Fruit fly (Drosophila melanogaster) whole organism, embryonic: Measurements from ENCODE around the gene CG14400.

Source experiments
- CG10543 ChIP-seq: fragments of 200-800 bp; sonication (Bioruptor generic); optimal IDR thresholded peaks from 3 replicates; lab custom pipeline; 2017; ENCODE audit warnings: missing biosample characterization, mild to moderate bottlenecking, missing genetic modification characterization, moderate library complexity
- CG12071 ChIP-seq: fragments of 200-800 bp; sonication (Bioruptor generic); optimal IDR thresholded peaks from 3 replicates; lab custom pipeline; 2018; ENCODE audit warnings: missing biosample characterization, mild to moderate bottlenecking, missing genetic modification characterization
- CG12391 ChIP-seq: fragments of 200-800 bp; sonication (Bioruptor generic); optimal IDR thresholded peaks from 3 replicates; lab custom pipeline; 2018; ENCODE audit warnings: missing biosample characterization, mild to moderate bottlenecking, missing genetic modification characterization, moderate library complexity
- CG15073 ChIP-seq: fragments of 200-800 bp; sonication (Bioruptor generic); optimal IDR thresholded peaks from 2 replicates; lab custom pipeline; 2016; ENCODE audit warnings: missing biosample characterization, missing genetic modification characterization
- CG15696 ChIP-seq: fragments of 200-800 bp; sonication (Bioruptor generic); optimal IDR thresholded peaks from 2 replicates; lab custom pipeline; 2019; ENCODE audit warnings: missing biosample characterization, mild to moderate bottlenecking, missing genetic modification characterization, moderate library complexity
- CG1832 ChIP-seq: fragments of 200-800 bp; sonication (Bioruptor generic); optimal IDR thresholded peaks from 2 replicates; lab custom pipeline; 2017; ENCODE audit warnings: missing biosample characterization, mild to moderate bottlenecking, missing genetic modification characterization, inconsistent platforms
- CG2678 ChIP-seq: fragments of 200-800 bp; sonication (Bioruptor generic); optimal IDR thresholded peaks from 3 replicates; lab custom pipeline; 2019; ENCODE audit warnings: missing biosample characterization, mild to moderate bottlenecking, missing genetic modification characterization, moderate library complexity
- CG2712 ChIP-seq: fragments of 200-800 bp; optimal IDR thresholded peaks from 3 replicates; lab custom pipeline; 2019; ENCODE audit warnings: missing biosample characterization, mild to moderate bottlenecking, missing genetic modification characterization, moderate library complexity
- CG2875 ChIP-seq: fragments of 200-800 bp; sonication (Bioruptor generic); optimal IDR thresholded peaks from 2 replicates; lab custom pipeline; 2017; ENCODE audit warnings: missing biosample characterization, mild to moderate bottlenecking, missing genetic modification characterization, missing genetic modification reagents
- CG30020 ChIP-seq: fragments of 200-800 bp; optimal IDR thresholded peaks from 2 replicates; lab custom pipeline; 2019; ENCODE audit warnings: missing biosample characterization, mild to moderate bottlenecking, missing genetic modification characterization, moderate library complexity
- CG30403 ChIP-seq: fragments of 200-800 bp; sonication (Bioruptor generic); optimal IDR thresholded peaks from 3 replicates; lab custom pipeline; 2016; ENCODE audit warnings: missing biosample characterization, missing genetic modification characterization
- CG6813 ChIP-seq: fragments of 200-800 bp; sonication (Bioruptor generic); optimal IDR thresholded peaks from 2 replicates; lab custom pipeline; 2017; ENCODE audit warnings: missing biosample characterization, missing genetic modification characterization, mild to moderate bottlenecking, moderate library complexity, missing genetic modification reagents
- D19B ChIP-seq: fragments of 200-800 bp; sonication (Bioruptor generic); optimal IDR thresholded peaks from 2 replicates; lab custom pipeline; 2017; ENCODE audit warnings: missing biosample characterization, mild to moderate bottlenecking, missing genetic modification characterization
- Dbx ChIP-seq: fragments of 200-800 bp; sonication (Bioruptor generic); IDR thresholded peaks from 3 replicates; pipeline ENCODE4 v1.3.6; 2022; ENCODE audit warnings: missing biosample characterization, missing genetic modification characterization
- Ets65A ChIP-seq: fragments of 200-800 bp; sonication (Bioruptor generic); peaks from one replicate; lab custom pipeline; 2016; ENCODE audit warnings: missing biosample characterization, missing genetic modification characterization
- Hey ChIP-seq: fragments of 200-800 bp; sonication (Bioruptor generic); optimal IDR thresholded peaks from 3 replicates; lab custom pipeline; 2018; ENCODE audit warnings: missing biosample characterization, mild to moderate bottlenecking, missing genetic modification characterization
- HmgZ ChIP-seq: fragments of 200-800 bp; sonication (Bioruptor generic); optimal IDR thresholded peaks from 2 replicates; lab custom pipeline; 2018; ENCODE audit warnings: missing biosample characterization, mild to moderate bottlenecking, missing genetic modification characterization
- Lhr ChIP-seq: fragments of 200-800 bp; sonication (Bioruptor generic); optimal IDR thresholded peaks from 3 replicates; lab custom pipeline; 2017; ENCODE audit warnings: mild to moderate bottlenecking, missing biosample characterization, missing genetic modification reagents, missing genetic modification characterization
- Nf-YA ChIP-seq: fragments of 200-800 bp; sonication (Bioruptor generic); IDR thresholded peaks from 2 replicates; pipeline ENCODE4 v1.3.6; 2022; ENCODE audit warnings: missing biosample characterization, missing genetic modification characterization
- Nf-YC ChIP-seq: fragments of 200-800 bp; optimal IDR thresholded peaks from 3 replicates; lab custom pipeline; 2019; ENCODE audit warnings: missing biosample characterization, mild to moderate bottlenecking, missing genetic modification characterization, moderate library complexity
- Pdp1 ChIP-seq, 2 experiments: fragments of 200-800 bp; sonication (Bioruptor generic); optimal IDR thresholded peaks; 3 replicates each; lab custom pipeline; 2016; ENCODE audit warnings: missing biosample characterization in 2 of 2, missing genetic modification characterization in 2 of 2, mild to moderate bottlenecking in 1 of 2, moderate library complexity in 1 of 2
- Rfx ChIP-seq: fragments of 200-800 bp; sonication (Bioruptor generic); IDR thresholded peaks from 2 replicates; pipeline ENCODE4 v1.3.6; 2022; ENCODE audit warnings: missing biosample characterization, missing genetic modification characterization
- Scr ChIP-seq: fragments of 200-800 bp; sonication (Bioruptor generic); IDR thresholded peaks from 2 replicates; pipeline ENCODE4 v1.3.6; 2022; ENCODE audit warnings: missing biosample characterization, missing genetic modification characterization; ENCODE audit not compliant: partially characterized antibody
- Six4 ChIP-seq: fragments of 200-800 bp; sonication (Bioruptor generic); optimal IDR thresholded peaks from 2 replicates; lab custom pipeline; 2016; ENCODE audit warnings: missing biosample characterization, missing genetic modification characterization
- Sry-β ChIP-seq: fragments of 200-800 bp; sonication (Bioruptor generic); optimal IDR thresholded peaks from 2 replicates; lab custom pipeline; 2018; ENCODE audit warnings: missing biosample characterization, mild to moderate bottlenecking, missing genetic modification characterization, moderate library complexity
- Ssrp ChIP-seq: fragments of 200-800 bp; sonication (Bioruptor generic); optimal IDR thresholded peaks from 2 replicates; lab custom pipeline; 2018; ENCODE audit warnings: missing biosample characterization, mild to moderate bottlenecking, missing genetic modification characterization, moderate library complexity
- Stat92E ChIP-seq, 3 experiments: fragments of >200 bp in 2 of 3; fragments of 200-800 bp in 1 of 3; sonication (Bioruptor generic) in 1 of 3; optimal IDR thresholded peaks; 2 replicates each; lab custom pipeline; 2017 to 2019; ENCODE audit warnings: missing biosample characterization in 3 of 3, missing genetic modification characterization in 3 of 3, mild to moderate bottlenecking in 1 of 3, moderate library complexity in 1 of 3
- Xrp1 ChIP-seq: fragments of 200-800 bp; sonication (Bioruptor generic); IDR thresholded peaks from 2 replicates; pipeline ENCODE4 v1.3.6; 2022; ENCODE audit warnings: missing biosample characterization, missing genetic modification characterization
- al ChIP-seq: fragments of 200-800 bp; sonication (Bioruptor generic); IDR thresholded peaks from 2 replicates; pipeline ENCODE4 v1.3.6; 2022; ENCODE audit warnings: missing biosample characterization, missing genetic modification characterization
- dmrt11E ChIP-seq: fragments of 200-800 bp; sonication (Bioruptor generic); optimal IDR thresholded peaks from 3 replicates; lab custom pipeline; 2018; ENCODE audit warnings: missing biosample characterization, mild to moderate bottlenecking, missing genetic modification characterization, moderate library complexity
- fd96Cb ChIP-seq: fragments of 200-800 bp; sonication (Bioruptor generic); optimal IDR thresholded peaks from 2 replicates; lab custom pipeline; 2018; ENCODE audit warnings: missing biosample characterization, mild to moderate bottlenecking, missing genetic modification characterization, moderate library complexity
- gce ChIP-seq: fragments of 200-800 bp; sonication (Bioruptor generic); IDR thresholded peaks from 3 replicates; pipeline ENCODE4 v1.3.6; 2022; ENCODE audit warnings: missing biosample characterization, missing genetic modification characterization
- insv ChIP-seq, 2 experiments: fragments of 200-800 bp; sonication (Bioruptor generic); optimal IDR thresholded peaks; 3 replicates each; lab custom pipeline; 2016 to 2018; ENCODE audit warnings: missing biosample characterization in 2 of 2, missing genetic modification characterization in 2 of 2
- klu ChIP-seq: fragments of 200-800 bp; sonication (Bioruptor generic); IDR thresholded peaks from 2 replicates; pipeline ENCODE4 v1.3.6; 2022; ENCODE audit warnings: missing biosample characterization, missing genetic modification characterization
- nmo ChIP-seq: fragments of 200-800 bp; sonication (Bioruptor generic); optimal IDR thresholded peaks from 2 replicates; lab custom pipeline; 2018; ENCODE audit warnings: missing biosample characterization, mild to moderate bottlenecking, missing genetic modification characterization, moderate library complexity
- pan ChIP-seq, 4 experiments: fragments of >200 bp in 3 of 4; fragments of 200-800 bp in 1 of 4; sonication (Bioruptor generic) in 1 of 4; optimal IDR thresholded peaks in 3 of 4; IDR thresholded peaks in 1 of 4; 2 replicates each; pipeline versions ENCODE4 v1.3.6 to Lab custom; 2017 to 2022; ENCODE audit warnings: missing biosample characterization in 2 of 4, missing genetic modification characterization in 2 of 4, mixed read lengths in 1 of 4
- phol ChIP-seq: fragments of 200-800 bp; sonication (Bioruptor generic); optimal IDR thresholded peaks from 3 replicates; lab custom pipeline; 2018; ENCODE audit warnings: missing biosample characterization, mild to moderate bottlenecking, missing genetic modification characterization, moderate library complexity
- pros ChIP-seq: fragments of 200-800 bp; sonication (Bioruptor generic); optimal IDR thresholded peaks from 3 replicates; lab custom pipeline; 2019; ENCODE audit warnings: missing biosample characterization, mild to moderate bottlenecking, missing genetic modification characterization, moderate library complexity
- sd ChIP-seq: fragments of 200-800 bp; sonication (Bioruptor generic); optimal IDR thresholded peaks from 3 replicates; lab custom pipeline; 2018; ENCODE audit warnings: missing biosample characterization, mild to moderate bottlenecking, missing genetic modification characterization, moderate library complexity
- slou ChIP-seq: fragments of 200-800 bp; sonication (Bioruptor generic); optimal IDR thresholded peaks from 3 replicates; lab custom pipeline; 2016; ENCODE audit warnings: missing biosample characterization, missing genetic modification characterization
- so ChIP-seq: fragments of 200-800 bp; sonication (Bioruptor generic); IDR thresholded peaks from 3 replicates; pipeline ENCODE4 v1.3.6; 2022; ENCODE audit warnings: missing biosample characterization, missing genetic modification characterization
- tna ChIP-seq: fragments of 200-800 bp; sonication (Bioruptor generic); IDR thresholded peaks from 2 replicates; pipeline ENCODE4 v1.3.6; 2022; ENCODE audit warnings: missing biosample characterization, missing genetic modification characterization; ENCODE audit not compliant: partially characterized antibody
- unpg ChIP-seq: fragments of 200-800 bp; sonication (Bioruptor generic); optimal IDR thresholded peaks from 3 replicates; lab custom pipeline; 2018; ENCODE audit warnings: missing biosample characterization, mild to moderate bottlenecking, missing genetic modification characterization, moderate library complexity
- vnd ChIP-seq: fragments of 200-800 bp; sonication (Bioruptor generic); IDR thresholded peaks from 3 replicates; pipeline ENCODE4 v1.3.6; 2022; ENCODE audit warnings: missing biosample characterization, missing genetic modification characterization; ENCODE audit not compliant: partially characterized antibody
- zfh2 ChIP-seq: fragments of 200-800 bp; sonication (Bioruptor generic); optimal IDR thresholded peaks from 2 replicates; lab custom pipeline; 2016; ENCODE audit warnings: missing biosample characterization, missing genetic modification characterization

CG14400 gene

dm6 chr2L:20823196-20824105 lies 34.2 kb downstream of the CG14400 start (continued):
- TF ChIP-seq CG2678 (tag; lab: Kevin White, UChicago) (peak; percentile 23), CG1832 (peak; percentile 94), phol (tag; lab: Kevin White, UChicago) (peak; percentile 24), D19B (GFP tag; lab: Kevin White, UChicago) (peak; percentile 0), Rfx (GFP tag; lab: Robert Waterston, UW) (peak; percentile 43; the same call in 1 of the 2 replicates), Ssrp (tag; lab: Kevin White, UChicago) (peak; percentile 41), CG12391 (tag; lab: Kevin White, UChicago) (peak; percentile 48), unpg (GFP tag; lab: Kevin White, UChicago) (no peak), vnd (peak; percentile 51; the same call in 1 of the 3 replicates), Pdp1 (GFP tag; optimal IDR thresholded peaks at IDR 0.05; lab: Kevin White, UChicago) (peak in 1 of 2 experiments; percentile 51), fd96Cb (tag; lab: Kevin White, UChicago) (peak; percentile 1), Dbx (GFP tag; lab: Robert Waterston, UW) (peak; percentile 44; the same call in 1 of the 3 replicates), CG30020 (no peak), dmrt11E (peak; percentile 13), CG6813 (GFP tag; lab: Kevin White, UChicago) (peak; percentile 29), CG30403 (GFP tag; lab: Kevin White, UChicago) (peak; percentile 42), sd (tag; lab: Kevin White, UChicago) (peak; percentile 96), Sry-β (peak; percentile 96), CG2712 (peak; percentile 25), CG10543 (GFP tag; lab: Kevin White, UChicago) (peak; percentile 86), pros (GFP tag; lab: Kevin White, UChicago) (peak; percentile 88)

dm6 chr2L:20822489-20823195 lies 35.0 kb downstream of the CG14400 start, which contains the start of gene CG9331:
Gene CG9331 (plus strand): TSS chr2L:20822828.
- TF ChIP-seq HmgZ (tag; lab: Kevin White, UChicago) (no peak), so (GFP tag; lab: Robert Waterston, UW) (peak; percentile 72; the same call in 1 of the 3 replicates), gce (GFP tag; lab: Robert Waterston, UW) (no peak), zfh2 (GFP tag; lab: Kevin White, UChicago) (no peak), tna (GFP tag; lab: Robert Waterston, UW) (peak; percentile 46; the same call in 1 of the 2 replicates), Stat92E (GFP tag; optimal IDR thresholded peaks at IDR 0.05; lab: Kevin White, UChicago) (peak in 1 of 3 experiments; percentile 72), Ets65A (no peak), insv (GFP tag; optimal IDR thresholded peaks at IDR 0.05; lab: Kevin White, UChicago) (peak in 1 of 2 experiments; percentile 90), CG2875 (GFP tag; lab: Kevin White, UChicago) (no peak), Lhr (peak; percentile 68), Scr (GFP tag; lab: Robert Waterston, UW) (peak; percentile 43), Nf-YA (no peak), nmo (GFP tag; lab: Kevin White, UChicago) (no peak), klu (no peak), Six4 (GFP tag; lab: Kevin White, UChicago) (no peak), CG12071 (GFP tag; lab: Kevin White, UChicago) (peak; percentile 29), CG2678 (tag; lab: Kevin White, UChicago) (no peak), al (no peak), slou (GFP tag; lab: Kevin White, UChicago) (no peak), Xrp1 (GFP tag; lab: Robert Waterston, UW) (no peak), CG15696 (tag; lab: Kevin White, UChicago) (peak; percentile 9), Nf-YC (no peak), pan (optimal IDR thresholded peaks at IDR 0.05; lab: Kevin White, UChicago) (no peak), pan (GFP tag; optimal IDR thresholded peaks at IDR 0.05 in 1 of 2, IDR thresholded peaks at IDR 0.05 in 1 of 2) (no peak), Hey (no peak), CG15073 (GFP tag; lab: Kevin White, UChicago) (no peak)
